Worm (Caenorhabditis elegans) whole organism, L4 larva: ENCODE results near the gene srlf-22.

Experiments used
- F10B5.3 ChIP-seq: sonication (generic microtip); optimal IDR thresholded peaks from 2 replicates; lab custom pipeline; 2016; ENCODE audit warnings: mild to moderate bottlenecking, missing genetic modification characterization, missing compliant biosample characterization
- F37D6.2 ChIP-seq: sonication (generic microtip); optimal IDR thresholded peaks from 2 replicates; lab custom pipeline; 2016; ENCODE audit warnings: mild to moderate bottlenecking, missing genetic modification characterization, missing compliant biosample characterization
- F44E2.7 ChIP-seq: fragments of 200-800 bp; sonication (Bioruptor generic); IDR thresholded peaks from 2 replicates; pipeline ENCODE4 v2.1.2; 2022; ENCODE audit warnings: missing genetic modification characterization, missing compliant biosample characterization
- R02D3.7 ChIP-seq: fragments of 150-350 bp; sonication (generic microtip); optimal IDR thresholded peaks from 3 replicates; lab custom pipeline; 2014; ENCODE audit warnings: missing biosample characterization, missing genetic modification characterization
- Y48G9A.11 ChIP-seq: fragments of 200-800 bp; sonication (Bioruptor generic); IDR thresholded peaks from 2 replicates; pipeline ENCODE4 v1.3.6; 2022; ENCODE audit warnings: missing genetic modification reagents, missing genetic modification characterization, missing compliant biosample characterization
- Y5F2A.4 ChIP-seq: fragments of 200-800 bp; sonication (Bioruptor generic); optimal IDR thresholded peaks from 2 replicates; lab custom pipeline; 2018; ENCODE audit warnings: mild to moderate bottlenecking, missing genetic modification characterization, missing compliant biosample characterization
- Y75B8A.6 ChIP-seq: fragments of 200-800 bp; sonication (Bioruptor generic); IDR thresholded peaks from 2 replicates; pipeline ENCODE4 v1.3.6; 2022; ENCODE audit warnings: missing genetic modification reagents, missing genetic modification characterization, missing compliant biosample characterization
- ZK546.5 ChIP-seq, 2 experiments: sonication (generic microtip); optimal IDR thresholded peaks; 2 replicates each; lab custom pipeline; 2017; ENCODE audit warnings: missing biosample characterization in 2 of 2, missing genetic modification characterization in 2 of 2
- aly-2 ChIP-seq: sonication (generic microtip); optimal IDR thresholded peaks from 2 replicates; lab custom pipeline; 2018; ENCODE audit warnings: missing biosample characterization, missing genetic modification characterization
- arid-1 ChIP-seq: fragments of 200-800 bp; sonication (Bioruptor generic); conservative IDR thresholded peaks from 2 replicates; pipeline ENCODE4 v1.3.6; 2022; ENCODE audit warnings: missing genetic modification reagents, missing genetic modification characterization, missing compliant biosample characterization
- ceh-62 ChIP-seq: sonication (generic microtip); optimal IDR thresholded peaks from 2 replicates; lab custom pipeline; 2017; ENCODE audit warnings: missing biosample characterization, missing genetic modification characterization
- ctbp-1 ChIP-seq: fragments of 200-800 bp; sonication (Bioruptor generic); IDR thresholded peaks from 2 replicates; pipeline ENCODE4 v1.3.6; 2022; ENCODE audit warnings: missing genetic modification reagents, missing genetic modification characterization, missing compliant biosample characterization
- daf-19 ChIP-seq: fragments of 200-800 bp; sonication (Bioruptor generic); conservative IDR thresholded peaks from 2 replicates; pipeline ENCODE4 v1.3.6; 2022; ENCODE audit warnings: missing genetic modification characterization, missing compliant biosample characterization
- daf-8 ChIP-seq: fragments of 200-800 bp; sonication (Bioruptor generic); IDR thresholded peaks from 2 replicates; pipeline ENCODE4 v1.3.6; 2022; ENCODE audit warnings: missing genetic modification characterization, missing compliant biosample characterization
- dmd-9 ChIP-seq: fragments of 200-800 bp; sonication (Bioruptor generic); IDR thresholded peaks from 2 replicates; pipeline ENCODE4 v1.3.6; 2022; ENCODE audit warnings: missing genetic modification reagents, missing genetic modification characterization, missing compliant biosample characterization
- duxl-1 ChIP-seq: sonication (generic microtip); optimal IDR thresholded peaks from 2 replicates; lab custom pipeline; 2016; ENCODE audit warnings: mild to moderate bottlenecking, missing genetic modification characterization, moderate library complexity, missing compliant biosample characterization; ENCODE audit not compliant: poor library complexity
- dve-1 ChIP-seq: sonication (generic microtip); optimal IDR thresholded peaks from 2 replicates; lab custom pipeline; 2017; ENCODE audit warnings: antibody characterized with exemption, mild to moderate bottlenecking, missing genetic modification characterization, missing compliant biosample characterization; ENCODE audit not compliant: insufficient read depth
- egl-27 ChIP-seq: sonication (generic microtip); optimal IDR thresholded peaks from 3 replicates; lab custom pipeline; 2017; ENCODE audit warnings: missing biosample characterization, missing genetic modification reagents, missing genetic modification characterization
- egl-43 ChIP-seq: fragments of 200-800 bp; sonication (Bioruptor generic); IDR thresholded peaks from 2 replicates; pipeline ENCODE4 v1.3.6; 2022; ENCODE audit warnings: missing genetic modification reagents, missing genetic modification characterization, missing compliant biosample characterization
- gei-8 ChIP-seq: fragments of 200-800 bp; sonication (Bioruptor generic); optimal IDR thresholded peaks from 2 replicates; lab custom pipeline; 2018; ENCODE audit warnings: mild to moderate bottlenecking, missing genetic modification characterization, missing compliant biosample characterization
- hmg-1.1 ChIP-seq: fragments of 200-800 bp; sonication (Bioruptor generic); IDR thresholded peaks from 2 replicates; pipeline ENCODE4 v1.3.6; 2022; ENCODE audit warnings: missing genetic modification reagents, missing genetic modification characterization, missing compliant biosample characterization
- lin-29 ChIP-seq: fragments of 200-800 bp; sonication (Bioruptor generic); IDR thresholded peaks from 2 replicates; pipeline ENCODE4 v1.3.6; 2022; ENCODE audit warnings: missing genetic modification reagents, missing genetic modification characterization, missing compliant biosample characterization
- lin-39 ChIP-seq: fragments of 150-350 bp; optimal IDR thresholded peaks from 2 replicates; lab custom pipeline; 2014; ENCODE audit warnings: missing biosample characterization, missing genetic modification reagents, missing genetic modification characterization
- lsy-2 ChIP-seq, 2 experiments: fragments of 150-350 bp in 1 of 2; sonication (generic microtip) in 1 of 2; optimal IDR thresholded peaks; 2 replicates each; lab custom pipeline; 2014 to 2017; ENCODE audit warnings: missing biosample characterization in 2 of 2, missing genetic modification characterization in 2 of 2
- mdl-1 ChIP-seq, 2 experiments: fragments of 150-350 bp in 1 of 2; sonication (generic microtip) in 1 of 2; optimal IDR thresholded peaks; 2 replicates each; lab custom pipeline; 2014 to 2017; ENCODE audit warnings: missing biosample characterization in 2 of 2, missing genetic modification characterization in 2 of 2
- mdt-29 ChIP-seq: fragments of 200-800 bp; sonication (Bioruptor generic); IDR thresholded peaks from 2 replicates; pipeline ENCODE4 v1.3.6; 2022; ENCODE audit warnings: missing genetic modification reagents, missing genetic modification characterization, missing compliant biosample characterization
- mep-1 ChIP-seq: fragments of 150-350 bp; sonication (generic microtip); optimal IDR thresholded peaks from 3 replicates; lab custom pipeline; 2014; ENCODE audit warnings: missing biosample characterization, missing genetic modification characterization
- mes-2 ChIP-seq: sonication (generic microtip); optimal IDR thresholded peaks from 2 replicates; lab custom pipeline; 2016; ENCODE audit warnings: missing genotype, mild to moderate bottlenecking, missing genetic modification characterization, missing compliant biosample characterization; ENCODE audit not compliant: poor library complexity, severe bottlenecking
- mxl-2 ChIP-seq: fragments of 200-800 bp; sonication (Bioruptor generic); conservative IDR thresholded peaks from 2 replicates; pipeline ENCODE4 v1.3.6; 2022; ENCODE audit warnings: missing genetic modification reagents, missing genetic modification characterization, missing compliant biosample characterization
- mxl-3 ChIP-seq: fragments of 200-800 bp; sonication (Bioruptor generic); optimal IDR thresholded peaks from 2 replicates; lab custom pipeline; 2018; ENCODE audit warnings: mild to moderate bottlenecking, missing genetic modification characterization, missing compliant biosample characterization
- nhr-11 ChIP-seq: fragments of 150-350 bp; optimal IDR thresholded peaks from 2 replicates; lab custom pipeline; 2014; ENCODE audit warnings: missing biosample characterization, missing genetic modification characterization
- nhr-111 ChIP-seq: fragments of 200-800 bp; sonication (Bioruptor generic); optimal IDR thresholded peaks from 2 replicates; lab custom pipeline; 2018; ENCODE audit warnings: mild to moderate bottlenecking, missing genetic modification characterization, missing compliant biosample characterization
- nhr-237 ChIP-seq: sonication (generic microtip); optimal IDR thresholded peaks from 2 replicates; lab custom pipeline; 2017; ENCODE audit warnings: missing biosample characterization, missing genetic modification characterization
- nhr-25 ChIP-seq: sonication (generic microtip); optimal IDR thresholded peaks from 2 replicates; lab custom pipeline; 2017; ENCODE audit warnings: missing genetic modification characterization, mild to moderate bottlenecking, missing compliant biosample characterization, antibody characterized with exemption, moderate library complexity, borderline replicate concordance; ENCODE audit not compliant: insufficient read depth
- nhr-41 ChIP-seq: fragments of 200-800 bp; sonication (Bioruptor generic); IDR thresholded peaks from 2 replicates; pipeline ENCODE4 v1.3.6; 2022; ENCODE audit warnings: missing genetic modification reagents, missing genetic modification characterization, missing compliant biosample characterization
- nhr-48 ChIP-seq: sonication (generic microtip); optimal IDR thresholded peaks from 2 replicates; lab custom pipeline; 2016; ENCODE audit warnings: mild to moderate bottlenecking, missing genetic modification characterization, missing compliant biosample characterization
- nhr-76 ChIP-seq: fragments of 150-350 bp; optimal IDR thresholded peaks from 2 replicates; lab custom pipeline; 2014; ENCODE audit warnings: missing biosample characterization, missing genetic modification characterization
- php-3 ChIP-seq: fragments of 200-800 bp; sonication (Bioruptor generic); IDR thresholded peaks from 2 replicates; pipeline ENCODE4 v1.3.6; 2022; ENCODE audit warnings: missing genetic modification reagents, missing genetic modification characterization, missing compliant biosample characterization
- saeg-2 ChIP-seq: fragments of 200-800 bp; sonication (Bioruptor generic); IDR thresholded peaks from 2 replicates; pipeline ENCODE4 v1.3.6; 2022; ENCODE audit warnings: missing genetic modification reagents, missing genetic modification characterization, missing compliant biosample characterization
- sdz-12 ChIP-seq: fragments of 200-800 bp; sonication (Bioruptor generic); optimal IDR thresholded peaks from 2 replicates; lab custom pipeline; 2018; ENCODE audit warnings: mild to moderate bottlenecking, missing genetic modification characterization, missing compliant biosample characterization
- set-16 ChIP-seq: fragments of 200-800 bp; sonication (Bioruptor generic); IDR thresholded peaks from 2 replicates; pipeline ENCODE4 v1.3.6; 2022; ENCODE audit warnings: missing genetic modification reagents, missing genetic modification characterization, missing compliant biosample characterization
- skn-1 ChIP-seq: fragments of 150-350 bp; optimal IDR thresholded peaks from 2 replicates; lab custom pipeline; 2014; ENCODE audit warnings: missing biosample characterization, missing genetic modification characterization
- snpc-1.2 ChIP-seq: fragments of 200-800 bp; sonication (Bioruptor generic); IDR thresholded peaks from 2 replicates; pipeline ENCODE4 v1.3.6; 2022; ENCODE audit warnings: missing genetic modification reagents, missing genetic modification characterization, missing compliant biosample characterization
- snpc-4 ChIP-seq: fragments of 150-350 bp; optimal IDR thresholded peaks from 2 replicates; lab custom pipeline; 2014; ENCODE audit warnings: missing biosample characterization, missing genetic modification characterization
- unc-39 ChIP-seq: sonication (generic microtip); optimal IDR thresholded peaks from 2 replicates; lab custom pipeline; 2017; ENCODE audit warnings: missing biosample characterization, missing genetic modification characterization
- vab-7 ChIP-seq: fragments of 200-800 bp; sonication (Bioruptor generic); IDR thresholded peaks from 2 replicates; pipeline ENCODE4 v1.3.6; 2022; ENCODE audit warnings: missing genetic modification reagents, missing genetic modification characterization, missing compliant biosample characterization
- zip-11 ChIP-seq: fragments of 200-800 bp; sonication (Bioruptor generic); IDR thresholded peaks from 2 replicates; pipeline ENCODE4 v1.3.6; 2022; ENCODE audit warnings: missing genetic modification characterization, missing compliant biosample characterization
- ztf-7 ChIP-seq: fragments of 150-350 bp; optimal IDR thresholded peaks from 2 replicates; lab custom pipeline; 2014; ENCODE audit warnings: missing biosample characterization, missing genetic modification characterization

Gene srlf-22

ce11 chrV:903460-903859 lies 12.5 kb downstream of the srlf-22 start, which contains the start of gene fmo-5 (continued):
- peak; percentile 50; the same call in 1 of the 2 replicates for TF ChIP-seq php-3 (GFP tag; lab: Robert Waterston, UW)

- peak; percentile 37; the same call in 1 of the 2 replicates for TF ChIP-seq egl-43
- TF ChIP-seq mdl-1 (tag; optimal IDR thresholded peaks at IDR 0.05; lab: Kevin White, UChicago): peak in 1 of 2 experiments; percentile 17
- no peak for TF ChIP-seq Y75B8A.6
- no peak for TF ChIP-seq mxl-2 (GFP tag; lab: Robert Waterston, UW)
- TF ChIP-seq ctbp-1 (GFP tag; lab: Robert Waterston, UW): no peak
- no peak for TF ChIP-seq snpc-1.2
- TF ChIP-seq zip-11 (GFP tag; lab: Robert Waterston, UW): no peak
- peak; percentile 93 for TF ChIP-seq mes-2
- TF ChIP-seq nhr-237 (tag; lab: Kevin White, UChicago): no peak
- TF ChIP-seq skn-1: no peak
- no peak for TF ChIP-seq daf-19 (GFP tag; lab: Robert Waterston, UW)
- TF ChIP-seq lin-39 (tag; lab: Kevin White, UChicago): no peak
- peak; percentile 71 for TF ChIP-seq set-16
- no peak for TF ChIP-seq snpc-4 (tag; lab: Kevin White, UChicago)
- TF ChIP-seq nhr-76 (tag; lab: Kevin White, UChicago): no peak
- TF ChIP-seq sdz-12: no peak
- no peak for TF ChIP-seq aly-2 (tag; lab: Kevin White, UChicago)
- peak; percentile 27 for TF ChIP-seq nhr-11
- TF ChIP-seq F37D6.2 (tag; lab: Kevin White, UChicago): no peak
- TF ChIP-seq egl-27 (tag; lab: Kevin White, UChicago): no peak
- no peak for TF ChIP-seq lin-29 (GFP tag; lab: Robert Waterston, UW)
- no peak for TF ChIP-seq mdt-29 (GFP tag; lab: Robert Waterston, UW)
- TF ChIP-seq arid-1: no peak
- TF ChIP-seq nhr-25: no peak
- no peak for TF ChIP-seq nhr-48
- no peak for TF ChIP-seq unc-39 (tag; lab: Kevin White, UChicago)
- TF ChIP-seq F44E2.7 (GFP tag; lab: Robert Waterston, UW): 0 out of 2 replicates have a peak, but pooled peaks have one; percentile 15
- TF ChIP-seq duxl-1 (tag; lab: Kevin White, UChicago): peak; percentile 49
- peak; percentile 65 for TF ChIP-seq hmg-1.1 (GFP tag; lab: Robert Waterston, UW)
- TF ChIP-seq F10B5.3 (tag; lab: Kevin White, UChicago): no peak
- TF ChIP-seq Y48G9A.11 (GFP tag; lab: Robert Waterston, UW): no peak
- no peak for TF ChIP-seq gei-8 (GFP tag; lab: Kevin White, UChicago)
- no peak for TF ChIP-seq daf-8
- TF ChIP-seq saeg-2 (GFP tag; lab: Robert Waterston, UW): no peak
- TF ChIP-seq R02D3.7: no peak
- no peak for TF ChIP-seq vab-7 (GFP tag; lab: Robert Waterston, UW)
- TF ChIP-seq dve-1 (tag; lab: Kevin White, UChicago): peak; percentile 60
- no peak for TF ChIP-seq dmd-9 (GFP tag; lab: Robert Waterston, UW)
- peak; percentile 79 for TF ChIP-seq mep-1
- no peak for TF ChIP-seq mxl-3 (GFP tag; lab: Kevin White, UChicago)
- peak in 1 of 2 experiments; percentile 87 for TF ChIP-seq lsy-2 (tag; optimal IDR thresholded peaks at IDR 0.05; lab: Kevin White, UChicago)
- TF ChIP-seq nhr-41 (GFP tag; lab: Robert Waterston, UW): no peak
- no peak for TF ChIP-seq ztf-7 (tag; lab: Kevin White, UChicago)
- no peak for TF ChIP-seq ZK546.5 (tag; optimal IDR thresholded peaks at IDR 0.05; lab: Kevin White, UChicago)
- no peak for TF ChIP-seq nhr-111 (GFP tag; lab: Kevin White, UChicago)
- no peak for TF ChIP-seq ceh-62 (tag; lab: Kevin White, UChicago)
- no peak for TF ChIP-seq Y5F2A.4 (GFP tag; lab: Kevin White, UChicago)
Observed at ce11 chrV:904232-904983, 13.5 kb downstream of the srlf-22 start, which contains the start of gene trm-2A. Gene trm-2A (plus strand): TSS chrV:904963.
